Fruit fly (Drosophila melanogaster) whole organism, embryonic: ENCODE data around the gene gro.

ENCODE experiments used
- Antp ChIP-seq: fragments of 200-800 bp; sonication (Bioruptor generic); optimal IDR thresholded peaks from 3 replicates; lab custom pipeline; 2016; ENCODE audit warnings: missing biosample characterization, missing genetic modification characterization
- Atf6 ChIP-seq: fragments of 200-800 bp; sonication (Bioruptor generic); IDR thresholded peaks from 2 replicates; pipeline ENCODE4 v1.3.6; 2022; ENCODE audit warnings: missing biosample characterization, missing genetic modification characterization
- CG10565 ChIP-seq: fragments of 200-800 bp; sonication (Bioruptor generic); optimal IDR thresholded peaks from 3 replicates; lab custom pipeline; 2016; ENCODE audit warnings: missing biosample characterization, mild to moderate bottlenecking, missing genetic modification characterization
- CG10654 ChIP-seq: fragments of 200-800 bp; sonication (Bioruptor generic); optimal IDR thresholded peaks from 2 replicates; lab custom pipeline; 2016; ENCODE audit warnings: missing biosample characterization, missing genetic modification characterization
- CG11696 ChIP-seq: fragments of 200-800 bp; sonication (Bioruptor generic); IDR thresholded peaks from 2 replicates; pipeline ENCODE4 v1.3.6; 2022; ENCODE audit warnings: missing biosample characterization, missing genetic modification characterization
- CG1233 ChIP-seq: fragments of 200-800 bp; sonication (Bioruptor generic); optimal IDR thresholded peaks from 4 replicates; lab custom pipeline; 2018; ENCODE audit warnings: missing biosample characterization, mild to moderate bottlenecking, missing genetic modification characterization
- CG14441 ChIP-seq: fragments of 200-800 bp; sonication (Bioruptor generic); IDR thresholded peaks from 2 replicates; pipeline ENCODE4 v1.3.6; 2022; ENCODE audit warnings: missing biosample characterization, missing genetic modification characterization
- CG1602 ChIP-seq: fragments of 200-800 bp; sonication (Bioruptor generic); optimal IDR thresholded peaks from 3 replicates; lab custom pipeline; 2016; ENCODE audit warnings: missing biosample characterization, missing genetic modification characterization
- CG2199 ChIP-seq: fragments of 200-800 bp; sonication (Bioruptor generic); IDR thresholded peaks from 3 replicates; pipeline ENCODE4 v1.3.6; 2022; ENCODE audit warnings: missing biosample characterization, missing genetic modification characterization
- CG31388 ChIP-seq: fragments of 200-800 bp; sonication (Bioruptor generic); optimal IDR thresholded peaks from 2 replicates; lab custom pipeline; 2016; ENCODE audit warnings: missing biosample characterization, missing genetic modification characterization
- CG3163 ChIP-seq: fragments of 200-800 bp; sonication (Bioruptor generic); optimal IDR thresholded peaks from 3 replicates; lab custom pipeline; 2016; ENCODE audit warnings: missing biosample characterization, missing genetic modification characterization
- CG32767 ChIP-seq: fragments of 200-800 bp; sonication (Bioruptor generic); IDR thresholded peaks from 2 replicates; pipeline ENCODE4 v1.3.6; 2022; ENCODE audit warnings: missing biosample characterization, missing genetic modification characterization
- CG32772 ChIP-seq: fragments of 200-800 bp; sonication (Bioruptor generic); IDR thresholded peaks from 2 replicates; pipeline ENCODE4 v1.3.6; 2022; ENCODE audit warnings: missing biosample characterization, missing genetic modification characterization
- CG6813 ChIP-seq: fragments of 200-800 bp; sonication (Bioruptor generic); optimal IDR thresholded peaks from 2 replicates; lab custom pipeline; 2017; ENCODE audit warnings: missing biosample characterization, missing genetic modification characterization, mild to moderate bottlenecking, moderate library complexity, missing genetic modification reagents
- CG6854 ChIP-seq: fragments of 200-800 bp; sonication (Bioruptor generic); optimal IDR thresholded peaks from 3 replicates; lab custom pipeline; 2017; ENCODE audit warnings: missing biosample characterization, mild to moderate bottlenecking, missing genetic modification characterization
- CG8281 ChIP-seq: fragments of 200-800 bp; sonication (Bioruptor generic); optimal IDR thresholded peaks from 2 replicates; lab custom pipeline; 2018; ENCODE audit warnings: missing biosample characterization, mild to moderate bottlenecking, missing genetic modification characterization, moderate library complexity
- CG8924 ChIP-seq: fragments of 200-800 bp; optimal IDR thresholded peaks from 3 replicates; lab custom pipeline; 2019; ENCODE audit warnings: missing biosample characterization, mild to moderate bottlenecking, missing genetic modification characterization, moderate library complexity
- CG9797 ChIP-seq: fragments of 200-800 bp; sonication (Bioruptor generic); optimal IDR thresholded peaks from 3 replicates; lab custom pipeline; 2018; ENCODE audit warnings: missing biosample characterization, mild to moderate bottlenecking, missing genetic modification characterization
- CG9876 ChIP-seq: fragments of 200-800 bp; sonication (Bioruptor generic); optimal IDR thresholded peaks from 2 replicates; lab custom pipeline; 2016; ENCODE audit warnings: missing biosample characterization, missing genetic modification characterization
- Chrac-16 ChIP-seq: fragments of 200-800 bp; sonication (Bioruptor generic); optimal IDR thresholded peaks from 3 replicates; lab custom pipeline; 2016; ENCODE audit warnings: missing biosample characterization, missing genetic modification characterization
- D ChIP-seq, 2 experiments: fragments of 200-800 bp in 1 of 2; fragments of >200 bp in 1 of 2; sonication (Bioruptor generic) in 1 of 2; optimal IDR thresholded peaks; 2 replicates in 1 of 2; 3 replicates in 1 of 2; lab custom pipeline; 2017; ENCODE audit warnings: mild to moderate bottlenecking in 1 of 2, missing biosample characterization in 1 of 2, missing genetic modification characterization in 1 of 2, missing genetic modification reagents in 1 of 2
- Dip3 ChIP-seq: fragments of 200-800 bp; sonication (Bioruptor generic); optimal IDR thresholded peaks from 3 replicates; lab custom pipeline; 2016; ENCODE audit warnings: missing biosample characterization, missing genetic modification characterization
- ERR ChIP-seq: fragments of 200-800 bp; sonication (Bioruptor generic); optimal IDR thresholded peaks from 2 replicates; lab custom pipeline; 2016; ENCODE audit warnings: missing biosample characterization, missing genetic modification characterization
- Hr3 ChIP-seq: fragments of 200-800 bp; sonication (Bioruptor generic); optimal IDR thresholded peaks from 3 replicates; lab custom pipeline; 2016; ENCODE audit warnings: missing biosample characterization, missing genetic modification characterization
- Hr78 ChIP-seq, 2 experiments: fragments of 200-800 bp in 1 of 2; fragments of >200 bp in 1 of 2; sonication (Bioruptor generic) in 1 of 2; optimal IDR thresholded peaks; 2 replicates each; lab custom pipeline; 2017 to 2019; ENCODE audit warnings: missing biosample characterization in 2 of 2, missing genetic modification characterization in 2 of 2, mild to moderate bottlenecking in 1 of 2, moderate library complexity in 1 of 2
- Kr ChIP-seq: fragments of 200-800 bp; sonication (Bioruptor generic); optimal IDR thresholded peaks from 2 replicates; lab custom pipeline; 2017; ENCODE audit warnings: missing biosample characterization, mild to moderate bottlenecking, missing genetic modification characterization
- MTF-1 ChIP-seq: fragments of 200-800 bp; sonication (Bioruptor generic); optimal IDR thresholded peaks from 2 replicates; lab custom pipeline; 2018; ENCODE audit warnings: missing biosample characterization, mild to moderate bottlenecking, missing genetic modification characterization, borderline replicate concordance
- NC2α ChIP-seq: fragments of 200-800 bp; sonication (Bioruptor generic); optimal IDR thresholded peaks from 2 replicates; lab custom pipeline; 2016; ENCODE audit warnings: missing biosample characterization, missing genetic modification characterization
- PHDP ChIP-seq: fragments of 200-800 bp; sonication (Bioruptor generic); optimal IDR thresholded peaks from 3 replicates; lab custom pipeline; 2018; ENCODE audit warnings: missing biosample characterization, mild to moderate bottlenecking, missing genetic modification characterization, moderate library complexity
- Sin3A ChIP-seq: fragments of >200 bp; optimal IDR thresholded peaks from 2 replicates; lab custom pipeline; 2018
- Xbp1 ChIP-seq: fragments of 200-800 bp; sonication (Bioruptor generic); optimal IDR thresholded peaks from 3 replicates; lab custom pipeline; 2016; ENCODE audit warnings: missing biosample characterization, mild to moderate bottlenecking, missing genetic modification characterization
- bcd ChIP-seq: fragments of 200-800 bp; sonication (Bioruptor generic); optimal IDR thresholded peaks from 2 replicates; lab custom pipeline; 2017; ENCODE audit warnings: missing biosample characterization, mild to moderate bottlenecking, missing genetic modification characterization
- cato ChIP-seq: fragments of 200-800 bp; sonication (Bioruptor generic); optimal IDR thresholded peaks from 2 replicates; lab custom pipeline; 2016; ENCODE audit warnings: missing biosample characterization, missing genetic modification characterization, borderline replicate concordance
- ci ChIP-seq: fragments of 200-800 bp; sonication (Bioruptor generic); IDR thresholded peaks from 3 replicates; pipeline ENCODE4 v1.3.6; 2022; ENCODE audit warnings: missing biosample characterization, missing genetic modification characterization
- crc ChIP-seq: fragments of 200-800 bp; sonication (Bioruptor generic); optimal IDR thresholded peaks from 2 replicates; lab custom pipeline; 2016; ENCODE audit warnings: missing biosample characterization, missing genetic modification characterization
- da ChIP-seq: fragments of 200-800 bp; sonication (Bioruptor generic); optimal IDR thresholded peaks from 2 replicates; lab custom pipeline; 2016; ENCODE audit warnings: missing biosample characterization, missing genetic modification characterization
- disco-r ChIP-seq: fragments of 200-800 bp; sonication (Bioruptor generic); optimal IDR thresholded peaks from 2 replicates; lab custom pipeline; 2016; ENCODE audit warnings: missing biosample characterization, missing genetic modification characterization
- eve ChIP-seq, 2 experiments: fragments of >200 bp; optimal IDR thresholded peaks; 2 replicates each; lab custom pipeline; 2017; ENCODE audit warnings: missing biosample characterization in 2 of 2, missing genetic modification characterization in 2 of 2
- hbn ChIP-seq: fragments of 200-800 bp; sonication (Bioruptor generic); IDR thresholded peaks from 2 replicates; pipeline ENCODE4 v1.3.6; 2022; ENCODE audit warnings: missing biosample characterization, missing genetic modification characterization; ENCODE audit not compliant: partially characterized antibody
- nau ChIP-seq: fragments of 200-800 bp; sonication (Bioruptor generic); optimal IDR thresholded peaks from 3 replicates; lab custom pipeline; 2017; ENCODE audit warnings: missing biosample characterization, mild to moderate bottlenecking, missing genetic modification characterization, missing genetic modification reagents
- pfk ChIP-seq: fragments of 200-800 bp; sonication (Bioruptor generic); optimal IDR thresholded peaks from 2 replicates; lab custom pipeline; 2018; ENCODE audit warnings: missing biosample characterization, mild to moderate bottlenecking, missing genetic modification characterization, moderate library complexity
- pnt ChIP-seq: fragments of 200-800 bp; sonication (Bioruptor generic); optimal IDR thresholded peaks from 3 replicates; lab custom pipeline; 2016; ENCODE audit warnings: missing biosample characterization, missing genetic modification characterization
- ro ChIP-seq: fragments of 200-800 bp; sonication (Bioruptor generic); IDR thresholded peaks from 2 replicates; pipeline ENCODE4 v1.3.6; 2022; ENCODE audit warnings: missing biosample characterization, missing genetic modification characterization
- scrt ChIP-seq: fragments of 200-800 bp; sonication (Bioruptor generic); optimal IDR thresholded peaks from 2 replicates; lab custom pipeline; 2018; ENCODE audit warnings: missing biosample characterization, mild to moderate bottlenecking, missing genetic modification characterization, moderate library complexity
- tap ChIP-seq: fragments of 200-800 bp; optimal IDR thresholded peaks from 3 replicates; lab custom pipeline; 2019; ENCODE audit warnings: missing biosample characterization, mild to moderate bottlenecking, missing genetic modification characterization, moderate library complexity
- tll ChIP-seq, 2 experiments: fragments of 200-800 bp in 1 of 2; fragments of >200 bp in 1 of 2; sonication (Bioruptor generic) in 1 of 2; optimal IDR thresholded peaks; 2 replicates each; lab custom pipeline; 2017 to 2019; ENCODE audit warnings: missing biosample characterization in 2 of 2, missing genetic modification characterization in 2 of 2, mild to moderate bottlenecking in 1 of 2, moderate library complexity in 1 of 2
- vnd ChIP-seq: fragments of 200-800 bp; sonication (Bioruptor generic); IDR thresholded peaks from 3 replicates; pipeline ENCODE4 v1.3.6; 2022; ENCODE audit warnings: missing biosample characterization, missing genetic modification characterization; ENCODE audit not compliant: partially characterized antibody
- vvl ChIP-seq: fragments of 200-800 bp; sonication (Bioruptor generic); IDR thresholded peaks from 2 replicates; pipeline ENCODE4 v1.3.6; 2022; ENCODE audit warnings: missing biosample characterization, missing genetic modification characterization
- yki ChIP-seq: fragments of >200 bp; optimal IDR thresholded peaks from 3 replicates; lab custom pipeline; 2018

gro gene

dm6 chr3R:26008892-26009539, 32.5 kb upstream of the gro start (continued):
- TF ChIP-seq CG8281 (tag; lab: Kevin White, UChicago), result peak; percentile 62
- TF ChIP-seq CG6854 (GFP tag; lab: Kevin White, UChicago), result peak; percentile 75
- peak; percentile 50 for TF ChIP-seq NC2α
- TF ChIP-seq CG10654 (GFP tag; lab: Kevin White, UChicago), result peak; percentile 80
- TF ChIP-seq CG6813 (GFP tag; lab: Kevin White, UChicago), result peak; percentile 69
- TF ChIP-seq nau (GFP tag; lab: Kevin White, UChicago), result peak; percentile 76
- peak; percentile 86 for TF ChIP-seq CG14441
- TF ChIP-seq scrt (GFP tag; lab: Kevin White, UChicago), result peak; percentile 84
- TF ChIP-seq hbn, result no peak
- TF ChIP-seq cato (GFP tag; lab: Kevin White, UChicago), result peak; percentile 69
- peak; percentile 53 for TF ChIP-seq CG3163 (GFP tag; lab: Kevin White, UChicago)
- TF ChIP-seq CG9876 (GFP tag; lab: Kevin White, UChicago), result peak; percentile 68
- TF ChIP-seq disco-r (GFP tag; lab: Kevin White, UChicago), result peak; percentile 84
- no peak for TF ChIP-seq tll (GFP tag; optimal IDR thresholded peaks at IDR 0.05; lab: Kevin White, UChicago)
- peak in 1 of 2 experiments; percentile 75 for TF ChIP-seq Hr78 (GFP tag; optimal IDR thresholded peaks at IDR 0.05; lab: Kevin White, UChicago)
- TF ChIP-seq CG2199 (GFP tag; lab: Robert Waterston, UW), result 0 out of 3 replicates have a peak, but pooled peaks have one; percentile 47
- TF ChIP-seq D (optimal IDR thresholded peaks at IDR 0.05; lab: Kevin White, UChicago), result no peak
- TF ChIP-seq D (GFP tag; optimal IDR thresholded peaks at IDR 0.05; lab: Kevin White, UChicago), result peak; percentile 88
- peak; percentile 88 for TF ChIP-seq bcd (GFP tag; lab: Kevin White, UChicago)
- peak; percentile 86 for TF ChIP-seq Hr3
- TF ChIP-seq Chrac-16 (GFP tag; lab: Kevin White, UChicago), result peak; percentile 81
- no peak for TF ChIP-seq pfk
- peak; percentile 93 for TF ChIP-seq CG8924
- TF ChIP-seq CG32767 (GFP tag; lab: Robert Waterston, UW), result peak; percentile 83
- peak; percentile 76 for TF ChIP-seq Atf6 (GFP tag; lab: Robert Waterston, UW)
- TF ChIP-seq ro (GFP tag; lab: Robert Waterston, UW), result peak; percentile 56; the same call in 1 of the 2 replicates
- TF ChIP-seq Xbp1 (GFP tag; lab: Kevin White, UChicago), result peak; percentile 90
- TF ChIP-seq CG32772 (GFP tag; lab: Robert Waterston, UW), result peak; percentile 85
- peak; percentile 74 for TF ChIP-seq Antp
- peak; percentile 79 for TF ChIP-seq pnt (GFP tag; lab: Kevin White, UChicago)
- no peak for TF ChIP-seq da (GFP tag; lab: Kevin White, UChicago)
- TF ChIP-seq CG9797 (GFP tag; lab: Kevin White, UChicago), result peak; percentile 17
- peak; percentile 81 for TF ChIP-seq CG1233
- TF ChIP-seq Dip3 (GFP tag; lab: Kevin White, UChicago), result peak; percentile 84
- peak; percentile 86 for TF ChIP-seq CG1602
- peak; percentile 92 for TF ChIP-seq ci (GFP tag; lab: Robert Waterston, UW)
- TF ChIP-seq vvl, result peak; percentile 90
- TF ChIP-seq tap (tag; lab: Kevin White, UChicago), result peak; percentile 92
- TF ChIP-seq CG11696 (GFP tag; lab: Robert Waterston, UW), result peak; percentile 65
- no peak for TF ChIP-seq vnd (GFP tag; lab: Robert Waterston, UW)
- peak; percentile 91 for TF ChIP-seq PHDP (tag; lab: Kevin White, UChicago)
- no peak for TF ChIP-seq CG10565
- TF ChIP-seq MTF-1 (GFP tag; lab: Kevin White, UChicago), result peak; percentile 52
- no peak for TF ChIP-seq Sin3A (lab: Kevin White, UChicago)
- TF ChIP-seq Kr (GFP tag; lab: Kevin White, UChicago), result no peak
- TF ChIP-seq ERR (GFP tag; lab: Kevin White, UChicago), result peak; percentile 63
- TF ChIP-seq crc, result peak; percentile 82
- TF ChIP-seq yki (lab: Kevin White, UChicago), result no peak
- no peak for TF ChIP-seq eve (GFP tag; optimal IDR thresholded peaks at IDR 0.05; lab: Kevin White, UChicago)
- TF ChIP-seq CG31388, result peak; percentile 73
